Worm (Caenorhabditis elegans): ENCODE measurements around the gene W02B12.11.

DNA sequence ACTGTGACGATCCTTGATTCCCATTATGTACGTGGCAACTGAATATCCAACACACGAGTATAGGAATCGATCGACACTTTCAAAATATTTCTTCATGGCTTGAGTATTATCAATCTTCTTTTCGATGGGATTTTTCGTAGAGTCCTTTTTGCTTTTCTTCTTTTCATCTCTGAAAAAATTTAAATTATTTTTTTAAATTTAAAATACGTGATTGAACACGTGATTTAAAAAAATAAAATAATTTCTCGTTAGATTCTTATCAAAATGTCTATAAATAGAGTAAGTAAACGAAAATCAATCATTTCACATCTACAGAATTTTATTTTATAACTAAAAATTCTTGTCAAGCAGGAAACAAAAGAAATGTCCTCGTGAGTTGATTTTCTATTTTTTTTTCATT, 47.6 kb downstream of the W02B12.11 start, which contains the start of gene Y62F5A.10:
- TF ChIP-seq mcd-1 (GFP tag; IDR thresholded peaks at IDR 0.05), result no peak
- no peak for TF ChIP-seq pbrm-1 (GFP tag; IDR thresholded peaks at IDR 0.05)
- no peak for TF ChIP-seq ceh-58 (GFP tag; IDR thresholded peaks at IDR 0.05)
- TF ChIP-seq ama-1 (optimal IDR thresholded peaks at IDR 0.05), result no peak
- TF ChIP-seq ama-1 (GFP tag; optimal IDR thresholded peaks at IDR 0.05), result no peak
- TF ChIP-seq dpff-1 (tag; optimal IDR thresholded peaks at IDR 0.05), result no peak
- TF ChIP-seq him-1 (tag; optimal IDR thresholded peaks at IDR 0.05), result no peak
- TF ChIP-seq nhr-90 (tag; optimal IDR thresholded peaks at IDR 0.05), result no peak
- no peak for TF ChIP-seq F57A8.1 (GFP tag; optimal IDR thresholded peaks at IDR 0.05)
- TF ChIP-seq zfh-2 (GFP tag; conservative IDR thresholded peaks at IDR 0.05), result no peak
- no peak for TF ChIP-seq nhr-179 (tag; optimal IDR thresholded peaks at IDR 0.05)
- TF ChIP-seq lin-26 (GFP tag; IDR thresholded peaks at IDR 0.05), result no peak
- TF ChIP-seq sdz-38 (tag; optimal IDR thresholded peaks at IDR 0.05), result no peak
- TF ChIP-seq unc-62 (GFP tag; optimal IDR thresholded peaks at IDR 0.05), result no peak
